Worm (Caenorhabditis elegans): ENCODE measurements around the gene acp-6.
A peak's percentile ranks its signal among the peaks of the same experiment; 100 is the strongest.

Gene acp-6

ce11 chrIV:6423381-6423780 is 2.6 kb downstream of the acp-6 start (continued):
- TF ChIP-seq Y56A3A.18 (GFP tag; IDR thresholded peaks at IDR 0.05) (peak; percentile 52; the same call in 1 of the 2 replicates), dox-1 (GFP tag; IDR thresholded peaks at IDR 0.05) (peak; percentile 53; the same call in 1 of the 2 replicates), tlf-1 (GFP tag; optimal IDR thresholded peaks at IDR 0.05) (peak; percentile 15), madf-3 (GFP tag; IDR thresholded peaks at IDR 0.05) (peak; percentile 88), ceh-91 (GFP tag; IDR thresholded peaks at IDR 0.05) (0 out of 2 replicates have a peak, but pooled peaks have one; percentile 20), D2030.7 (GFP tag; IDR thresholded peaks at IDR 0.05) (peak; percentile 79), lin-26 (GFP tag; IDR thresholded peaks at IDR 0.05) (peak; percentile 73), madf-8 (GFP tag; conservative IDR thresholded peaks at IDR 0.05) (peak; percentile 47), ztf-28 (GFP tag; IDR thresholded peaks at IDR 0.05) (0 out of 2 replicates have a peak, but pooled peaks have one; percentile 46), ztf-25 (GFP tag; IDR thresholded peaks at IDR 0.05) (0 out of 2 replicates have a peak, but pooled peaks have one; percentile 45)

ce11 chrIV:6421183-6421635 is 4.7 kb downstream of the acp-6 start, which contains the start of gene puf-11:
Gene puf-11, plus strand, starts transcription at chrIV:6421585.
- no peak for TF ChIP-seq aptf-2 (GFP tag; conservative IDR thresholded peaks at IDR 0.05)
- TF ChIP-seq hlh-12 (tag; optimal IDR thresholded peaks at IDR 0.05), result no peak
- TF ChIP-seq C17E4.6 (GFP tag; IDR thresholded peaks at IDR 0.05), result peak; percentile 64
- peak; percentile 98 for TF ChIP-seq F33H1.4 (GFP tag; IDR thresholded peaks at IDR 0.05)
- no peak for TF ChIP-seq sea-2 (GFP tag; IDR thresholded peaks at IDR 0.05)
- peak; percentile 95 for TF ChIP-seq madf-8 (GFP tag; conservative IDR thresholded peaks at IDR 0.05)
- TF ChIP-seq attf-3 (GFP tag; conservative IDR thresholded peaks at IDR 0.05), result peak; percentile 67
- 0 out of 2 replicates have a peak, but pooled peaks have one; percentile 17 for TF ChIP-seq ceh-100 (GFP tag; IDR thresholded peaks at IDR 0.05)
- no peak for TF ChIP-seq F10E7.11 (tag; optimal IDR thresholded peaks at IDR 0.05)
- no peak for TF ChIP-seq zfh-2 (GFP tag; conservative IDR thresholded peaks at IDR 0.05)
- no peak for TF ChIP-seq cebp-1 (GFP tag; IDR thresholded peaks at IDR 0.05)
- TF ChIP-seq cebp-1 (tag; optimal IDR thresholded peaks at IDR 0.05), result no peak
- TF ChIP-seq tlf-1 (GFP tag; optimal IDR thresholded peaks at IDR 0.05), result peak; percentile 86
- TF ChIP-seq rcor-1 (GFP tag; IDR thresholded peaks at IDR 0.05), result peak; percentile 82
- peak in 1 of 3 experiments; percentile 48 for TF ChIP-seq lin-35 (GFP tag; optimal IDR thresholded peaks at IDR 0.05)
- no peak for TF ChIP-seq egl-18 (GFP tag; IDR thresholded peaks at IDR 0.05)
- peak; percentile 91 for TF ChIP-seq dpl-1 (GFP tag; optimal IDR thresholded peaks at IDR 0.05)
- TF ChIP-seq D2030.7 (GFP tag; IDR thresholded peaks at IDR 0.05), result peak; percentile 94
- no peak for TF ChIP-seq rpc-1 (optimal IDR thresholded peaks at IDR 0.05)
- no peak for TF ChIP-seq rpc-1 (tag; optimal IDR thresholded peaks at IDR 0.05)
- TF ChIP-seq lsl-1 (GFP tag; optimal IDR thresholded peaks at IDR 0.05), result peak; percentile 98
- no peak for TF ChIP-seq ceh-79 (tag; optimal IDR thresholded peaks at IDR 0.05)
- no peak for TF ChIP-seq pha-4 (tag; optimal IDR thresholded peaks at IDR 0.05)
- TF ChIP-seq athp-1 (tag; optimal IDR thresholded peaks at IDR 0.05), result peak; percentile 78
- TF ChIP-seq mel-28 (tag; optimal IDR thresholded peaks at IDR 0.05; ENCODE audit: borderline replicate concordance), result no peak
- no peak for TF ChIP-seq mxl-1 (tag; optimal IDR thresholded peaks at IDR 0.05)
- TF ChIP-seq attf-6 (GFP tag; IDR thresholded peaks at IDR 0.05), result peak; percentile 79; the same call in 1 of the 2 replicates
- TF ChIP-seq hmg-20 (GFP tag; IDR thresholded peaks at IDR 0.05), result no peak
- peak; percentile 98 for TF ChIP-seq madf-6 (GFP tag; IDR thresholded peaks at IDR 0.05)
- no peak for TF ChIP-seq zim-3 (tag; optimal IDR thresholded peaks at IDR 0.05)
- TF ChIP-seq lir-1 (GFP tag; conservative IDR thresholded peaks at IDR 0.05), result no peak
- no peak for TF ChIP-seq Y56A3A.18 (GFP tag; IDR thresholded peaks at IDR 0.05)
- TF ChIP-seq hrde-1 (tag; optimal IDR thresholded peaks at IDR 0.05; ENCODE audit: borderline replicate concordance), result peak; percentile 86
- TF ChIP-seq ets-4 (GFP tag; optimal IDR thresholded peaks at IDR 0.05), result no peak
- no peak for TF ChIP-seq akir-1 (GFP tag; optimal IDR thresholded peaks at IDR 0.05)
- TF ChIP-seq lin-40 (tag; optimal IDR thresholded peaks at IDR 0.05), result no peak
- peak; percentile 83 for TF ChIP-seq hsf-1 (GFP tag; IDR thresholded peaks at IDR 0.05)
- peak; percentile 73 for TF ChIP-seq F49E8.2 (tag; optimal IDR thresholded peaks at IDR 0.05; ENCODE audit: insufficient read depth)
- no peak for TF ChIP-seq gei-17 (GFP tag; optimal IDR thresholded peaks at IDR 0.05)
- no peak for TF ChIP-seq ztf-26 (tag; optimal IDR thresholded peaks at IDR 0.05)
- TF ChIP-seq egrh-3 (GFP tag; IDR thresholded peaks at IDR 0.05), result no peak

Data from whole organism, young adult.